Fruit fly (Drosophila melanogaster): ENCODE measurements around the gene Trxr1.

The Trxr1 gene

dm6 chrX:8252284-8252886 is 10.1 kb downstream of the Trxr1 start, which contains the start of gene CG1632:
TSS of gene CG1632 (plus strand) at chrX:8252670.
- TF ChIP-seq CG17801 (GFP tag; optimal IDR thresholded peaks at IDR 0.05; ENCODE audit: partially characterized antibody), result no peak

- no peak for TF ChIP-seq CG17801 (GFP tag; optimal IDR thresholded peaks at IDR 0.05; ENCODE audit: partially characterized antibody)
These were observed 12.5 kb downstream of the Trxr1 start for dm6 chrX:8254739-8255326.

dm6 chrX:8258281-8258802 is 16.0 kb downstream of the Trxr1 start:
- peak; percentile 32 for TF ChIP-seq CG17801 (GFP tag; optimal IDR thresholded peaks at IDR 0.05; ENCODE audit: partially characterized antibody)

- TF ChIP-seq CG17801 (GFP tag; optimal IDR thresholded peaks at IDR 0.05; ENCODE audit: partially characterized antibody), result peak; percentile 78
These were observed 17.6 kb downstream of the Trxr1 start for dm6 chrX:8259881-8260280.

dm6 chrX:8263236-8263635 is 20.9 kb downstream of the Trxr1 start:
- peak; percentile 28 for TF ChIP-seq CG17801 (GFP tag; optimal IDR thresholded peaks at IDR 0.05; ENCODE audit: partially characterized antibody)

dm6 chrX:8265261-8265660 is 22.9 kb downstream of the Trxr1 start:
- TF ChIP-seq CG17801 (GFP tag; optimal IDR thresholded peaks at IDR 0.05; ENCODE audit: partially characterized antibody), result no peak

- TF ChIP-seq CG17801 (GFP tag; optimal IDR thresholded peaks at IDR 0.05; ENCODE audit: partially characterized antibody), result peak; percentile 96
These were observed 29.2 kb downstream of the Trxr1 start, which contains the start of gene Corp for dm6 chrX:8271363-8272061. TSS of gene Corp (minus strand) at chrX:8271409.

dm6 chrX:8273291-8273690 is 31.0 kb downstream of the Trxr1 start, which contains the start of gene CG1636:
TSS of gene CG1636 (plus strand) at chrX:8273412.
- TF ChIP-seq CG17801 (GFP tag; optimal IDR thresholded peaks at IDR 0.05; ENCODE audit: partially characterized antibody), result no peak

- TF ChIP-seq CG17801 (GFP tag; optimal IDR thresholded peaks at IDR 0.05; ENCODE audit: partially characterized antibody), result no peak
These were observed 31.6 kb downstream of the Trxr1 start, which contains the start of gene CG15343 for dm6 chrX:8273799-8274484. TSS of gene CG15343 (minus strand) at chrX:8273806.

- no peak for TF ChIP-seq CG17801 (GFP tag; optimal IDR thresholded peaks at IDR 0.05; ENCODE audit: partially characterized antibody)
These were observed 42.7 kb downstream of the Trxr1 start for dm6 chrX:8285052-8285451.

- TF ChIP-seq CG17801 (GFP tag; optimal IDR thresholded peaks at IDR 0.05; ENCODE audit: partially characterized antibody), result no peak
These were observed 44.5 kb downstream of the Trxr1 start for dm6 chrX:8286859-8287258.

- TF ChIP-seq CG17801 (GFP tag; optimal IDR thresholded peaks at IDR 0.05; ENCODE audit: partially characterized antibody), result no peak
These were observed 52.4 kb downstream of the Trxr1 start for dm6 chrX:8294493-8295337.
